Fruit fly (Drosophila melanogaster): ENCODE results near the gene Ir94e.
A peak's percentile ranks its signal among the peaks of the same experiment; 100 is the strongest.

Gene Ir94e

DNA sequence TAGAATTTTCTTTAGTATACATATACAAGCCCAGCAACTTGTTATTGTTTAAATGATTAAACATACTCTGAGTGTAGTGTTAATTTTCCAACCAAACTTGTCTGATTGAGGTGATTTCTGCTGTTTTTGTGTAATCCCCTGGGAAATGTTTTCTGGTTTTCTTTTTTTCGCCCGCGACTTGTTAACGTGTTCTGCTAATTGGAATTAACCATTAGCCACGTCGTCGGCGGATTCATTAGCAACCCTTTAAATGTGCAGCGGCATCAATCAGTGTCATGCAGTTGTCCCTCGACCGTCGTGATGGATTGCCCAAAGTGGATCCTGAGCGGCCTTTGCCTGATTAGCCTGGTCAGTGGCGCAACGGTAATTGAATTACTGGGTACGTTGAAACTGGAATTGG is at the start of gene Ir94e:
Gene Ir94e (plus strand): TSS at position 301 of the 400 bp plus-strand sequence.
- TF ChIP-seq Dip2 (GFP tag; IDR thresholded peaks at IDR 0.05): no peak
- no peak for TF ChIP-seq CG10366 (GFP tag; IDR thresholded peaks at IDR 0.05)
- no peak for TF ChIP-seq lov (optimal IDR thresholded peaks at IDR 0.05)
- TF ChIP-seq lov (GFP tag; IDR thresholded peaks at IDR 0.05): no peak
- no peak for TF ChIP-seq CG4707 (GFP tag; optimal IDR thresholded peaks at IDR 0.05)
- TF ChIP-seq CG18476 (GFP tag; optimal IDR thresholded peaks at IDR 0.05): no peak
- no peak for TF ChIP-seq en (GFP tag; optimal IDR thresholded peaks at IDR 0.05)
- no peak for TF ChIP-seq Mad (GFP tag; optimal IDR thresholded peaks at IDR 0.05)
- TF ChIP-seq Lim3 (GFP tag; IDR thresholded peaks at IDR 0.05): no peak
- TF ChIP-seq ken (GFP tag; IDR thresholded peaks at IDR 0.05): no peak
- TF ChIP-seq gfzf (GFP tag; optimal IDR thresholded peaks at IDR 0.05): no peak

DNA sequence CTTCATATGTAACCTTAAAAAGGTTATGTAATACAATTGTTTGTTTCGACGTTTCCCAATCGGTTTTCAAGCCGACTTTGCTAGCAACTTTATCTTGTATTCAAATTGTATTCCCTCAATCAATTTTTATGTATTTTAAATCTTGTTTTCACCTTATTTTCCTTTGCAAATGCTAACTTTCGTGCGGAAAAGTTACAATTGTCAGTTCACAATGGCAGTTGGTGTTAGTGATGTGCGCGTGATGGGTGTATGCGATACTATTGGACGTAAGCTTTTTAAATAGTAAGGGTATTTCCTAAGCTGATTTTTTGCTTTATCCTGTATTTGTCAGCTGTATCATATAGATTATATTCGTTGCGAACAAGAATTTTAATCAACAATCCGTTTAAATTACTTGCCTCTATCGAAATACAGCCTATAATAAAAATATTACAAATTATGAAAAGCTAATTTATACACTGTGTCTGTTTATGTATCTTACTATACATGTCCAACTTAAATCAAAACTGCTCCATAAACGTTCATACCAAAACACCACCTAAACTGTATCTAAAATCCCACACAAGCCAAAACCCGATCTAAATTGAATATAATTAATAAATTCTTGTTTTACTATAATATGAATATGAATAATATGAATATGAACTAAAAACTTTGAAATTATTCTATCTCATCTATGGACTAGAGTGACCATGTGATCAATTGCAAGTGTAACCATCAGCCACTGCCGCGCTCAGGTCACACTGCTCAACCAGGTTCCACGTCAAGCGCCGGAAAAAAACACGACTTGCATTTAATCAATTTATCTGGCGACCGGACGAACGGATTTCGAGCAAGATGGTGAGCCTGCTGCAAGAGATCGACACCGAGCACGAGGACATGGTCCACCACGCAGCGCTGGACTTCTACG is 49.2 kb upstream of the Ir94e start, which contains the start of the genes ATPsynCF6 and Sec13:
Gene ATPsynCF6 (minus strand): TSS at position 236 of the 910 bp plus-strand sequence.
Gene Sec13 (plus strand): TSS at position 450 of the 910 bp plus-strand sequence.
- TF ChIP-seq CG12659 (GFP tag; optimal IDR thresholded peaks at IDR 0.05) (peak; percentile 54), fd3F (GFP tag; optimal IDR thresholded peaks at IDR 0.05) (no peak), jigr1 (GFP tag; IDR thresholded peaks at IDR 0.05) (no peak), Ravus (GFP tag; IDR thresholded peaks at IDR 0.05) (no peak), nerfin-2 (GFP tag; IDR thresholded peaks at IDR 0.05; ENCODE audit: partially characterized antibody) (peak; percentile 87), nau (GFP tag; optimal IDR thresholded peaks at IDR 0.05) (no peak), CG1647 (GFP tag; optimal IDR thresholded peaks at IDR 0.05) (no peak), sc (optimal IDR thresholded peaks at IDR 0.05) (no peak), sc (GFP tag; optimal IDR thresholded peaks at IDR 0.05) (no peak), H2.0 (GFP tag; IDR thresholded peaks at IDR 0.05) (peak; percentile 55), hbn (GFP tag; IDR thresholded peaks at IDR 0.05; ENCODE audit: partially characterized antibody) (peak; percentile 85), ewg (GFP tag; optimal IDR thresholded peaks at IDR 0.05) (peak; percentile 7), sob (GFP tag; IDR thresholded peaks at IDR 0.05) (peak; percentile 58), CG8089 (GFP tag; optimal IDR thresholded peaks at IDR 0.05) (no peak), Adf1 (GFP tag; IDR thresholded peaks at IDR 0.05) (no peak), lab (GFP tag; optimal IDR thresholded peaks at IDR 0.05) (peak; percentile 49), CG32772 (GFP tag; IDR thresholded peaks at IDR 0.05) (peak; percentile 17; the same call in 1 of the 2 replicates), CG18764 (GFP tag; optimal IDR thresholded peaks at IDR 0.05) (peak; percentile 43), CG6791 (GFP tag; IDR thresholded peaks at IDR 0.05; ENCODE audit: partially characterized antibody) (peak; percentile 91), CG34422 (GFP tag; IDR thresholded peaks at IDR 0.05) (peak; percentile 11; the same call in 1 of the 3 replicates), lola (GFP tag; optimal IDR thresholded peaks at IDR 0.05) (peak in 1 of 3 experiments; percentile 43), ash1 (GFP tag; optimal IDR thresholded peaks at IDR 0.05) (no peak), Gsc (GFP tag; IDR thresholded peaks at IDR 0.05) (no peak), luna (GFP tag; optimal IDR thresholded peaks at IDR 0.05) (no peak), CG8944 (GFP tag; optimal IDR thresholded peaks at IDR 0.05) (peak; percentile 33), hkb (optimal IDR thresholded peaks at IDR 0.05) (no peak), hkb (GFP tag; IDR thresholded peaks at IDR 0.05) (peak; percentile 32; the same call in 1 of the 2 replicates), CG2712 (tag; optimal IDR thresholded peaks at IDR 0.05) (peak; percentile 100), CG2129 (GFP tag; IDR thresholded peaks at IDR 0.05; ENCODE audit: partially characterized antibody) (peak; percentile 87), CG10431 (GFP tag; optimal IDR thresholded peaks at IDR 0.05) (no peak), Elba2 (GFP tag; optimal IDR thresholded peaks at IDR 0.05) (no peak), Atf3 (GFP tag; optimal IDR thresholded peaks at IDR 0.05) (no peak), sna (GFP tag; IDR thresholded peaks at IDR 0.05; ENCODE audit: partially characterized antibody) (peak; percentile 91), insv (GFP tag; optimal IDR thresholded peaks at IDR 0.05) (no peak), CG4854 (GFP tag; optimal IDR thresholded peaks at IDR 0.05) (peak; percentile 26), nerfin-1 (tag; optimal IDR thresholded peaks at IDR 0.05) (peak; percentile 44), Ptx1 (GFP tag; IDR thresholded peaks at IDR 0.05) (peak; percentile 66)

Measured in whole organism, embryonic.